Fruit fly (Drosophila melanogaster) whole organism, embryonic: ENCODE measurements around the gene CG4041.
A peak's percentile ranks its signal among the peaks of the same experiment; 100 is the strongest.

Source experiments
- Atf-2 ChIP-seq: fragments of 200-800 bp; sonication (Bioruptor generic); optimal IDR thresholded peaks from 2 replicates; lab custom pipeline; 2016; ENCODE audit warnings: missing biosample characterization, missing genetic modification characterization
- B-H2 ChIP-seq: fragments of 200-800 bp; sonication (Bioruptor generic); optimal IDR thresholded peaks from 2 replicates; lab custom pipeline; 2018; ENCODE audit warnings: missing biosample characterization, mild to moderate bottlenecking, missing genetic modification characterization
- BEAF-32 ChIP-seq: fragments of 200-800 bp; sonication (Bioruptor generic); optimal IDR thresholded peaks from 3 replicates; lab custom pipeline; 2017; ENCODE audit warnings: missing biosample characterization, missing genetic modification characterization, mild to moderate bottlenecking, moderate library complexity, missing genetic modification reagents
- C15 ChIP-seq: fragments of 200-800 bp; sonication (Bioruptor generic); IDR thresholded peaks from 3 replicates; pipeline ENCODE4 v1.3.6; 2022; ENCODE audit warnings: missing biosample characterization, missing genetic modification characterization
- CG11398 ChIP-seq: fragments of 200-800 bp; sonication (Bioruptor generic); optimal IDR thresholded peaks from 2 replicates; lab custom pipeline; 2016; ENCODE audit warnings: missing biosample characterization, missing genetic modification characterization
- CG15011 ChIP-seq: fragments of 200-800 bp; sonication (Bioruptor generic); optimal IDR thresholded peaks from 3 replicates; lab custom pipeline; 2018; ENCODE audit warnings: missing biosample characterization, mild to moderate bottlenecking, missing genetic modification characterization
- CG1529 ChIP-seq: fragments of 200-800 bp; sonication (Bioruptor generic); optimal IDR thresholded peaks from 3 replicates; lab custom pipeline; 2018; ENCODE audit warnings: missing biosample characterization, missing genetic modification characterization
- CG17186 ChIP-seq: fragments of 200-800 bp; sonication (Bioruptor generic); optimal IDR thresholded peaks from 3 replicates; lab custom pipeline; 2017; ENCODE audit warnings: missing biosample characterization, missing genetic modification reagents, missing genetic modification characterization
- CG17361 ChIP-seq: fragments of 200-800 bp; sonication (Bioruptor generic); IDR thresholded peaks from 3 replicates; pipeline ENCODE4 v1.3.6; 2022; ENCODE audit warnings: missing biosample characterization, missing genetic modification characterization
- CG17568 ChIP-seq: fragments of 200-800 bp; sonication (Bioruptor generic); optimal IDR thresholded peaks from 2 replicates; lab custom pipeline; 2018; ENCODE audit warnings: missing biosample characterization, mild to moderate bottlenecking, missing genetic modification characterization, moderate library complexity
- CG3163 ChIP-seq: fragments of 200-800 bp; sonication (Bioruptor generic); optimal IDR thresholded peaks from 3 replicates; lab custom pipeline; 2016; ENCODE audit warnings: missing biosample characterization, missing genetic modification characterization
- CG3281 ChIP-seq: fragments of 200-800 bp; sonication (Bioruptor generic); optimal IDR thresholded peaks from 3 replicates; lab custom pipeline; 2017; ENCODE audit warnings: missing biosample characterization, mild to moderate bottlenecking, missing genetic modification characterization
- CG34376 ChIP-seq: fragments of 200-800 bp; sonication (Bioruptor generic); optimal IDR thresholded peaks from 2 replicates; lab custom pipeline; 2018; ENCODE audit warnings: missing biosample characterization, mild to moderate bottlenecking, missing genetic modification characterization
- CG43689 ChIP-seq: fragments of 200-800 bp; sonication (Bioruptor generic); IDR thresholded peaks from 2 replicates; pipeline ENCODE4 v1.3.6; 2022; ENCODE audit warnings: missing biosample characterization, missing genetic modification characterization
- CG4617 ChIP-seq: fragments of 200-800 bp; sonication (Bioruptor generic); optimal IDR thresholded peaks from 3 replicates; lab custom pipeline; 2016; ENCODE audit warnings: missing biosample characterization, missing genetic modification characterization, borderline replicate concordance
- CG6654 ChIP-seq: fragments of 200-800 bp; sonication (Bioruptor generic); optimal IDR thresholded peaks from 2 replicates; lab custom pipeline; 2017; ENCODE audit warnings: missing biosample characterization, mild to moderate bottlenecking, missing genetic modification characterization
- CG6854 ChIP-seq: fragments of 200-800 bp; sonication (Bioruptor generic); optimal IDR thresholded peaks from 3 replicates; lab custom pipeline; 2017; ENCODE audit warnings: missing biosample characterization, mild to moderate bottlenecking, missing genetic modification characterization
- CG8478 ChIP-seq: fragments of >200 bp; optimal IDR thresholded peaks from 2 replicates; lab custom pipeline; 2018
- CG9817 ChIP-seq: fragments of 200-800 bp; sonication (Bioruptor generic); optimal IDR thresholded peaks from 2 replicates; lab custom pipeline; 2018; ENCODE audit warnings: missing biosample characterization, mild to moderate bottlenecking, missing genetic modification characterization, moderate library complexity
- Camta ChIP-seq: fragments of 200-800 bp; sonication (Bioruptor generic); optimal IDR thresholded peaks from 2 replicates; lab custom pipeline; 2016; ENCODE audit warnings: missing biosample characterization, missing genetic modification characterization
- Dfd ChIP-seq, 2 experiments: fragments of >200 bp; optimal IDR thresholded peaks; 2 replicates each; lab custom pipeline; 2017; ENCODE audit warnings: missing biosample characterization in 2 of 2, missing genetic modification characterization in 2 of 2
- Eip74EF ChIP-seq, 2 experiments: fragments of 200-800 bp in 1 of 2; fragments of >200 bp in 1 of 2; sonication (Bioruptor generic) in 1 of 2; optimal IDR thresholded peaks; 2 replicates each; lab custom pipeline; 2017 to 2019; ENCODE audit warnings: missing biosample characterization in 2 of 2, missing genetic modification characterization in 2 of 2, mild to moderate bottlenecking in 1 of 2, moderate library complexity in 1 of 2
- H2.0 ChIP-seq: fragments of 200-800 bp; sonication (Bioruptor generic); IDR thresholded peaks from 2 replicates; pipeline ENCODE4 v1.3.6; 2022; ENCODE audit warnings: missing biosample characterization, missing genetic modification characterization
- HLHmδ ChIP-seq: fragments of 200-800 bp; sonication (Bioruptor generic); optimal IDR thresholded peaks from 2 replicates; lab custom pipeline; 2018; ENCODE audit warnings: missing biosample characterization, mild to moderate bottlenecking, missing genetic modification characterization, moderate library complexity
- Hsf ChIP-seq: fragments of 200-800 bp; sonication (Bioruptor generic); optimal IDR thresholded peaks from 3 replicates; lab custom pipeline; 2016; ENCODE audit warnings: missing biosample characterization, missing genetic modification characterization
- Ptx1 ChIP-seq: fragments of 200-800 bp; sonication (Bioruptor generic); IDR thresholded peaks from 2 replicates; pipeline ENCODE4 v1.3.6; 2022; ENCODE audit warnings: missing biosample characterization, missing genetic modification characterization
- Six4 ChIP-seq: fragments of 200-800 bp; sonication (Bioruptor generic); optimal IDR thresholded peaks from 2 replicates; lab custom pipeline; 2016; ENCODE audit warnings: missing biosample characterization, missing genetic modification characterization
- Taf1 ChIP-seq: fragments of 200-800 bp; sonication (Bioruptor generic); IDR thresholded peaks from 2 replicates; pipeline ENCODE4 v1.3.6; 2022; ENCODE audit warnings: missing biosample characterization, missing genetic modification characterization
- amos ChIP-seq: fragments of 200-800 bp; sonication (Bioruptor generic); IDR thresholded peaks from 2 replicates; pipeline ENCODE4 v1.3.6; 2022; ENCODE audit warnings: missing biosample characterization, missing genetic modification characterization; ENCODE audit not compliant: partially characterized antibody
- bigmax ChIP-seq: fragments of 200-800 bp; sonication (Bioruptor generic); optimal IDR thresholded peaks from 2 replicates; lab custom pipeline; 2018; ENCODE audit warnings: missing biosample characterization, mild to moderate bottlenecking, missing genetic modification characterization
- cad ChIP-seq: fragments of >200 bp; optimal IDR thresholded peaks from 2 replicates; lab custom pipeline; 2017; ENCODE audit warnings: missing biosample characterization, missing genetic modification characterization
- caup ChIP-seq: fragments of 200-800 bp; sonication (Bioruptor generic); optimal IDR thresholded peaks from 3 replicates; lab custom pipeline; 2017; ENCODE audit warnings: missing biosample characterization, mild to moderate bottlenecking, missing genetic modification characterization, moderate library complexity; ENCODE audit not compliant: severe bottlenecking
- ci ChIP-seq: fragments of 200-800 bp; sonication (Bioruptor generic); IDR thresholded peaks from 3 replicates; pipeline ENCODE4 v1.3.6; 2022; ENCODE audit warnings: missing biosample characterization, missing genetic modification characterization
- crp ChIP-seq, 2 experiments: fragments of 200-800 bp; sonication (Bioruptor generic); optimal IDR thresholded peaks; 2 replicates in 1 of 2; 3 replicates in 1 of 2; lab custom pipeline; 2017; ENCODE audit warnings: missing biosample characterization in 2 of 2, missing genetic modification characterization in 2 of 2, mild to moderate bottlenecking in 1 of 2, moderate library complexity in 1 of 2
- dysf ChIP-seq: fragments of 200-800 bp; sonication (Bioruptor generic); IDR thresholded peaks from 3 replicates; pipeline ENCODE4 v1.3.6; 2022; ENCODE audit warnings: missing biosample characterization, missing genetic modification characterization
- fu2 ChIP-seq: fragments of 200-800 bp; sonication (Bioruptor generic); optimal IDR thresholded peaks from 2 replicates; lab custom pipeline; 2016; ENCODE audit warnings: missing biosample characterization, missing genetic modification characterization
- hb ChIP-seq: fragments of 200-800 bp; sonication (Bioruptor generic); IDR thresholded peaks from 3 replicates; pipeline ENCODE4 v1.3.6; 2022; ENCODE audit warnings: missing biosample characterization, missing genetic modification characterization; ENCODE audit not compliant: partially characterized antibody
- her ChIP-seq: fragments of 200-800 bp; sonication (Bioruptor generic); optimal IDR thresholded peaks from 2 replicates; lab custom pipeline; 2016; ENCODE audit warnings: missing biosample characterization, missing genetic modification characterization
- ind ChIP-seq: fragments of 200-800 bp; sonication (Bioruptor generic); optimal IDR thresholded peaks from 3 replicates; lab custom pipeline; 2016; ENCODE audit warnings: missing biosample characterization, missing genetic modification characterization
- luna ChIP-seq: fragments of 200-800 bp; sonication (Bioruptor generic); optimal IDR thresholded peaks from 2 replicates; lab custom pipeline; 2016; ENCODE audit warnings: missing biosample characterization, missing genetic modification characterization
- nom ChIP-seq: fragments of 200-800 bp; sonication (Bioruptor generic); optimal IDR thresholded peaks from 2 replicates; lab custom pipeline; 2017; ENCODE audit warnings: missing biosample characterization, missing genetic modification characterization, mild to moderate bottlenecking, moderate library complexity, missing genetic modification reagents
- onecut ChIP-seq: fragments of 200-800 bp; sonication (Bioruptor generic); IDR thresholded peaks from 2 replicates; pipeline ENCODE4 v1.3.6; 2022; ENCODE audit warnings: missing biosample characterization, missing genetic modification characterization
- pzg ChIP-seq: fragments of 200-800 bp; sonication (Bioruptor generic); optimal IDR thresholded peaks from 3 replicates; lab custom pipeline; 2018; ENCODE audit warnings: missing biosample characterization, mild to moderate bottlenecking, missing genetic modification characterization, moderate library complexity
- run ChIP-seq: fragments of 200-800 bp; sonication (Bioruptor generic); optimal IDR thresholded peaks from 3 replicates; lab custom pipeline; 2018; ENCODE audit warnings: missing biosample characterization, mild to moderate bottlenecking, missing genetic modification characterization
- slbo ChIP-seq: fragments of 200-800 bp; sonication (Bioruptor generic); IDR thresholded peaks from 2 replicates; pipeline ENCODE4 v1.3.6; 2022; ENCODE audit warnings: missing biosample characterization, missing genetic modification characterization
- slou ChIP-seq: fragments of 200-800 bp; sonication (Bioruptor generic); optimal IDR thresholded peaks from 3 replicates; lab custom pipeline; 2016; ENCODE audit warnings: missing biosample characterization, missing genetic modification characterization
- zen ChIP-seq: fragments of 200-800 bp; sonication (Bioruptor generic); optimal IDR thresholded peaks from 3 replicates; lab custom pipeline; 2018; ENCODE audit warnings: missing biosample characterization, mild to moderate bottlenecking, missing genetic modification characterization, moderate library complexity
- zen2 ChIP-seq: fragments of 200-800 bp; sonication (Bioruptor generic); IDR thresholded peaks from 3 replicates; pipeline ENCODE4 v1.3.6; 2022; ENCODE audit warnings: missing biosample characterization, missing genetic modification characterization; ENCODE audit not compliant: partially characterized antibody

CG4041 gene

dm6 chrX:4909938-4910778 is 8.1 kb downstream of the CG4041 start:
- TF ChIP-seq CG43689 (GFP tag; lab: Robert Waterston, UW) (peak; percentile 99), slbo (peak; percentile 100), caup (GFP tag; lab: Kevin White, UChicago) (peak; percentile 100), CG3163 (GFP tag; lab: Kevin White, UChicago) (peak; percentile 95), slou (GFP tag; lab: Kevin White, UChicago) (peak; percentile 99), CG3281 (GFP tag; lab: Kevin White, UChicago) (peak; percentile 100), onecut (GFP tag; lab: Robert Waterston, UW) (peak; percentile 99), bigmax (GFP tag; lab: Kevin White, UChicago) (peak; percentile 87), Six4 (GFP tag; lab: Kevin White, UChicago) (peak; percentile 100), Taf1 (GFP tag; lab: Robert Waterston, UW) (peak; percentile 99), B-H2 (GFP tag; lab: Kevin White, UChicago) (peak; percentile 99), C15 (GFP tag; lab: Robert Waterston, UW) (peak; percentile 99), her (GFP tag; lab: Kevin White, UChicago) (peak; percentile 98), CG1529 (GFP tag; lab: Kevin White, UChicago) (peak; percentile 99), amos (GFP tag; lab: Robert Waterston, UW) (peak; percentile 14; the same call in 1 of the 2 replicates), Hsf (GFP tag; lab: Kevin White, UChicago) (peak; percentile 100), CG9817 (tag; lab: Kevin White, UChicago) (peak; percentile 100), run (tag; lab: Kevin White, UChicago) (peak; percentile 99), crp (GFP tag; optimal IDR thresholded peaks at IDR 0.05; lab: Kevin White, UChicago) (peak; percentile 32 to 79), ci (GFP tag; lab: Robert Waterston, UW) (peak; percentile 100), CG6654 (GFP tag; lab: Kevin White, UChicago) (peak; percentile 95), fu2 (GFP tag; lab: Kevin White, UChicago) (peak; percentile 99), BEAF-32 (GFP tag; lab: Kevin White, UChicago) (peak; percentile 50), Atf-2 (GFP tag; lab: Kevin White, UChicago) (peak; percentile 99), CG17568 (GFP tag; lab: Kevin White, UChicago) (peak; percentile 99), CG17361 (GFP tag; lab: Robert Waterston, UW) (peak; percentile 100), hb (GFP tag; lab: Robert Waterston, UW) (no peak), HLHmδ (no peak), Camta (GFP tag; lab: Kevin White, UChicago) (peak; percentile 100), CG4617 (GFP tag; lab: Kevin White, UChicago) (peak; percentile 100), Eip74EF (GFP tag; optimal IDR thresholded peaks at IDR 0.05; lab: Kevin White, UChicago) (peak in 1 of 2 experiments; percentile 99), pzg (GFP tag; lab: Kevin White, UChicago) (peak; percentile 48), CG8478 (no peak), CG15011 (GFP tag; lab: Kevin White, UChicago) (peak; percentile 100), luna (GFP tag; lab: Kevin White, UChicago) (peak; percentile 99), Dfd (GFP tag; optimal IDR thresholded peaks at IDR 0.05; lab: Kevin White, UChicago) (peak in 1 of 2 experiments; percentile 3), CG6854 (GFP tag; lab: Kevin White, UChicago) (peak; percentile 100), CG17186 (GFP tag; lab: Kevin White, UChicago) (peak; percentile 96), ind (peak; percentile 100), zen2 (no peak), zen (tag; lab: Kevin White, UChicago) (peak; percentile 100), cad (GFP tag; lab: Kevin White, UChicago) (no peak), CG11398 (GFP tag; lab: Kevin White, UChicago) (peak; percentile 99), H2.0 (GFP tag; lab: Robert Waterston, UW) (peak; percentile 100), CG34376 (GFP tag; lab: Kevin White, UChicago) (peak; percentile 100), nom (GFP tag; lab: Kevin White, UChicago) (peak; percentile 100), Ptx1 (GFP tag; lab: Robert Waterston, UW) (peak; percentile 100), dysf (GFP tag; lab: Robert Waterston, UW) (peak; percentile 100)
